Worm (Caenorhabditis elegans): Measurements from ENCODE around the gene ceh-10.

ce11 chrIII:5806720-5807119 lies 7.9 kb downstream of the ceh-10 start, which contains the start of gene R12B2.2:
- TF ChIP-seq dve-1 (tag; optimal IDR thresholded peaks at IDR 0.05) (no peak), ahr-1 (tag; optimal IDR thresholded peaks at IDR 0.05) (no peak), pat-9 (tag; optimal IDR thresholded peaks at IDR 0.05) (no peak), fkh-6 (tag; optimal IDR thresholded peaks at IDR 0.05) (no peak), nfya-1 (tag; optimal IDR thresholded peaks at IDR 0.05) (no peak), tbx-2 (tag; optimal IDR thresholded peaks at IDR 0.05) (no peak), Y22D7AL.16 (tag; optimal IDR thresholded peaks at IDR 0.05) (no peak), ama-1 (optimal IDR thresholded peaks at IDR 0.05) (no peak), unc-86 (tag; optimal IDR thresholded peaks at IDR 0.05) (no peak), ceh-18 (tag; optimal IDR thresholded peaks at IDR 0.05) (no peak), hlh-30 (tag; optimal IDR thresholded peaks at IDR 0.05; ENCODE audit: insufficient read depth) (no peak), odd-2 (tag; optimal IDR thresholded peaks at IDR 0.05) (no peak), elt-4 (tag; optimal IDR thresholded peaks at IDR 0.05) (no peak), pha-4 (tag; optimal IDR thresholded peaks at IDR 0.05) (no peak)

Measured in whole organism, late embryonic.